Fruit fly (Drosophila melanogaster) whole organism, embryonic: ENCODE measurements around the gene RpL32.

ENCODE experiments used
- Bgb ChIP-seq: fragments of 200-800 bp; sonication (Bioruptor generic); IDR thresholded peaks from 2 replicates; pipeline ENCODE4 v1.3.6; 2022; ENCODE audit warnings: missing biosample characterization, missing genetic modification characterization; ENCODE audit not compliant: partially characterized antibody
- CG13296 ChIP-seq: fragments of 200-800 bp; sonication (Bioruptor generic); optimal IDR thresholded peaks from 3 replicates; lab custom pipeline; 2018; ENCODE audit warnings: missing biosample characterization, mild to moderate bottlenecking, missing genetic modification characterization
- CG16813 ChIP-seq: fragments of 200-800 bp; sonication (Bioruptor generic); IDR thresholded peaks from 3 replicates; pipeline ENCODE4 v1.3.6; 2022; ENCODE audit warnings: missing biosample characterization, missing genetic modification characterization; ENCODE audit not compliant: partially characterized antibody
- CG17186 ChIP-seq: fragments of 200-800 bp; sonication (Bioruptor generic); optimal IDR thresholded peaks from 3 replicates; lab custom pipeline; 2017; ENCODE audit warnings: missing biosample characterization, missing genetic modification reagents, missing genetic modification characterization
- CG2678 ChIP-seq: fragments of 200-800 bp; sonication (Bioruptor generic); optimal IDR thresholded peaks from 3 replicates; lab custom pipeline; 2019; ENCODE audit warnings: missing biosample characterization, mild to moderate bottlenecking, missing genetic modification characterization, moderate library complexity
- CG31365 ChIP-seq: fragments of 200-800 bp; sonication (Bioruptor generic); optimal IDR thresholded peaks from 2 replicates; lab custom pipeline; 2018; ENCODE audit warnings: missing biosample characterization, mild to moderate bottlenecking, missing genetic modification characterization
- CG31388 ChIP-seq: fragments of 200-800 bp; sonication (Bioruptor generic); optimal IDR thresholded peaks from 2 replicates; lab custom pipeline; 2016; ENCODE audit warnings: missing biosample characterization, missing genetic modification characterization
- CG34224 ChIP-seq: fragments of 200-800 bp; sonication (Bioruptor generic); IDR thresholded peaks from 3 replicates; pipeline ENCODE4 v1.3.6; 2022; ENCODE audit warnings: missing biosample characterization, missing genetic modification characterization; ENCODE audit not compliant: partially characterized antibody
- CG8359 ChIP-seq: fragments of 200-800 bp; sonication (Bioruptor generic); optimal IDR thresholded peaks from 2 replicates; lab custom pipeline; 2017; ENCODE audit warnings: missing biosample characterization, mild to moderate bottlenecking, missing genetic modification characterization, borderline replicate concordance
- CG9437 ChIP-seq: fragments of 200-800 bp; sonication (Bioruptor generic); optimal IDR thresholded peaks from 2 replicates; lab custom pipeline; 2018; ENCODE audit warnings: missing biosample characterization, mild to moderate bottlenecking, missing genetic modification characterization
- Camta ChIP-seq: fragments of 200-800 bp; sonication (Bioruptor generic); optimal IDR thresholded peaks from 2 replicates; lab custom pipeline; 2016; ENCODE audit warnings: missing biosample characterization, missing genetic modification characterization
- Doc3 ChIP-seq: fragments of 200-800 bp; sonication (Bioruptor generic); IDR thresholded peaks from 3 replicates; pipeline ENCODE4 v1.3.6; 2022; ENCODE audit warnings: missing biosample characterization, missing genetic modification characterization; ENCODE audit not compliant: partially characterized antibody
- Dp ChIP-seq: fragments of 200-800 bp; sonication (Bioruptor generic); optimal IDR thresholded peaks from 2 replicates; lab custom pipeline; 2018; ENCODE audit warnings: missing biosample characterization, mild to moderate bottlenecking, missing genetic modification characterization, moderate library complexity
- Dref ChIP-seq: fragments of 200-800 bp; sonication (Bioruptor generic); IDR thresholded peaks from 2 replicates; pipeline ENCODE4 v1.3.6; 2022; ENCODE audit warnings: missing biosample characterization, missing genetic modification characterization
- E2f2 ChIP-seq: fragments of 200-800 bp; sonication (Bioruptor generic); IDR thresholded peaks from 2 replicates; pipeline ENCODE4 v1.3.6; 2022; ENCODE audit warnings: missing biosample characterization, missing genetic modification characterization
- Ets97D ChIP-seq: fragments of 200-800 bp; sonication (Bioruptor generic); optimal IDR thresholded peaks from 3 replicates; lab custom pipeline; 2016; ENCODE audit warnings: missing biosample characterization, missing genetic modification characterization
- HLH4C ChIP-seq: fragments of 200-800 bp; sonication (Bioruptor generic); IDR thresholded peaks from 3 replicates; pipeline ENCODE4 v1.3.6; 2022; ENCODE audit warnings: missing biosample characterization, missing genetic modification characterization; ENCODE audit not compliant: partially characterized antibody
- MBD-R2 ChIP-seq: fragments of 200-800 bp; sonication (Bioruptor generic); IDR thresholded peaks from 2 replicates; pipeline ENCODE4 v1.3.6; 2022; ENCODE audit warnings: missing biosample characterization, missing genetic modification characterization
- MESR4 ChIP-seq: fragments of 200-800 bp; sonication (Bioruptor generic); optimal IDR thresholded peaks from 2 replicates; lab custom pipeline; 2018; ENCODE audit warnings: missing biosample characterization, mild to moderate bottlenecking, missing genetic modification characterization, moderate library complexity
- Max ChIP-seq: fragments of 200-800 bp; sonication (Bioruptor generic); optimal IDR thresholded peaks from 2 replicates; lab custom pipeline; 2016; ENCODE audit warnings: missing biosample characterization, mild to moderate bottlenecking, missing genetic modification characterization
- Myb ChIP-seq: fragments of 200-800 bp; sonication (Bioruptor generic); optimal IDR thresholded peaks from 2 replicates; lab custom pipeline; 2016; ENCODE audit warnings: missing biosample characterization, missing genetic modification characterization
- Sin3A ChIP-seq: fragments of >200 bp; optimal IDR thresholded peaks from 2 replicates; lab custom pipeline; 2018
- Sry-δ ChIP-seq: fragments of 200-800 bp; sonication (Bioruptor generic); optimal IDR thresholded peaks from 2 replicates; lab custom pipeline; 2016; ENCODE audit warnings: missing biosample characterization, missing genetic modification characterization
- abd-A ChIP-seq: fragments of 200-800 bp; sonication (Bioruptor generic); optimal IDR thresholded peaks from 3 replicates; lab custom pipeline; 2019; ENCODE audit warnings: missing biosample characterization, mild to moderate bottlenecking, missing genetic modification characterization, moderate library complexity
- bab2 ChIP-seq: fragments of 200-800 bp; sonication (Bioruptor generic); optimal IDR thresholded peaks from 2 replicates; lab custom pipeline; 2016; ENCODE audit warnings: missing biosample characterization, missing genetic modification characterization
- bbx ChIP-seq: fragments of 200-800 bp; sonication (Bioruptor generic); IDR thresholded peaks from 2 replicates; pipeline ENCODE4 v1.3.6; 2022; ENCODE audit warnings: missing biosample characterization, missing genetic modification characterization; ENCODE audit not compliant: partially characterized antibody
- chinmo ChIP-seq: fragments of 200-800 bp; sonication (Bioruptor generic); IDR thresholded peaks from 4 replicates; pipeline ENCODE4 v1.3.6; 2022; ENCODE audit warnings: missing biosample characterization, missing genetic modification characterization; ENCODE audit not compliant: partially characterized antibody
- ci ChIP-seq: fragments of 200-800 bp; sonication (Bioruptor generic); IDR thresholded peaks from 3 replicates; pipeline ENCODE4 v1.3.6; 2022; ENCODE audit warnings: missing biosample characterization, missing genetic modification characterization
- gcm ChIP-seq: fragments of 200-800 bp; sonication (Bioruptor generic); optimal IDR thresholded peaks from 2 replicates; lab custom pipeline; 2019; ENCODE audit warnings: missing biosample characterization, mild to moderate bottlenecking, missing genetic modification characterization, moderate library complexity
- gfzf ChIP-seq: fragments of 200-800 bp; sonication (Bioruptor generic); optimal IDR thresholded peaks from 2 replicates; lab custom pipeline; 2016; ENCODE audit warnings: missing biosample characterization, mild to moderate bottlenecking, missing genetic modification characterization, moderate library complexity
- gt ChIP-seq: fragments of 200-800 bp; sonication (Bioruptor generic); IDR thresholded peaks from 2 replicates; pipeline ENCODE4 v1.3.6; 2022; ENCODE audit warnings: missing biosample characterization, missing genetic modification characterization
- jumu ChIP-seq: fragments of 200-800 bp; sonication (Bioruptor generic); optimal IDR thresholded peaks from 3 replicates; lab custom pipeline; 2016; ENCODE audit warnings: missing biosample characterization, missing genetic modification characterization
- knrl ChIP-seq: fragments of 200-800 bp; sonication (Bioruptor generic); IDR thresholded peaks from 3 replicates; pipeline ENCODE4 v1.3.6; 2022; ENCODE audit warnings: missing biosample characterization, missing genetic modification characterization; ENCODE audit not compliant: partially characterized antibody
- p53 ChIP-seq: fragments of 200-800 bp; sonication (Bioruptor generic); optimal IDR thresholded peaks from 2 replicates; lab custom pipeline; 2016; ENCODE audit warnings: missing biosample characterization, missing genetic modification characterization
- ranshi ChIP-seq: fragments of 200-800 bp; sonication (Bioruptor generic); IDR thresholded peaks from 2 replicates; pipeline ENCODE4 v1.3.6; 2022; ENCODE audit warnings: missing biosample characterization, missing genetic modification characterization
- run ChIP-seq: fragments of 200-800 bp; sonication (Bioruptor generic); optimal IDR thresholded peaks from 3 replicates; lab custom pipeline; 2018; ENCODE audit warnings: missing biosample characterization, mild to moderate bottlenecking, missing genetic modification characterization
- sna ChIP-seq: fragments of 200-800 bp; sonication (Bioruptor generic); IDR thresholded peaks from 2 replicates; pipeline ENCODE4 v1.3.6; 2022; ENCODE audit warnings: missing biosample characterization, missing genetic modification characterization; ENCODE audit not compliant: partially characterized antibody
- so ChIP-seq: fragments of 200-800 bp; sonication (Bioruptor generic); IDR thresholded peaks from 3 replicates; pipeline ENCODE4 v1.3.6; 2022; ENCODE audit warnings: missing biosample characterization, missing genetic modification characterization
- stwl ChIP-seq: fragments of 200-800 bp; sonication (Bioruptor generic); optimal IDR thresholded peaks from 3 replicates; lab custom pipeline; 2018; ENCODE audit warnings: missing biosample characterization, mild to moderate bottlenecking, missing genetic modification characterization, moderate library complexity
- trem ChIP-seq: fragments of 200-800 bp; optimal IDR thresholded peaks from 3 replicates; lab custom pipeline; 2019; ENCODE audit warnings: missing biosample characterization, mild to moderate bottlenecking, missing genetic modification characterization, moderate library complexity
- vvl ChIP-seq: fragments of 200-800 bp; sonication (Bioruptor generic); IDR thresholded peaks from 2 replicates; pipeline ENCODE4 v1.3.6; 2022; ENCODE audit warnings: missing biosample characterization, missing genetic modification characterization
- zf30C ChIP-seq: fragments of 200-800 bp; sonication (Bioruptor generic); optimal IDR thresholded peaks from 3 replicates; lab custom pipeline; 2018; ENCODE audit warnings: missing biosample characterization, mild to moderate bottlenecking, missing genetic modification characterization

RpL32 gene

DNA sequence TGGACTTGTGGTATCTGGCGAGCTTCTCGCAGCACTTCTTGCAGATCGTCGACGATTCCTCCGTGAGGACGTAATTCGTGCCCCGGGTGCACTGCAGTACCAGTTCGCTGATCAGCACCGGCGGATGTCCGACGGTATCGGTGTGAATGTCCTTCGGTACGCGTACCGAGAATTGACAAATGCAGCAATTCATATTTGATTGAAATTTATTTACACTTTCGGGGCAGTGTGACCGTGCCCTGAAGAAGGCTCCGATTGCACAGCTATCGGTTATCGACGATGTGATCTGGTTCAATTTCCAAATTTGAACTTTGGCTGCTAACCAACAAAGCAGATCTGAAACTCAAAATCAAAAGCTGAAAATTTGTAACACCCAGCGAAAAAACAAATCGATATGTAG lies 9.4 kb downstream of the RpL32 start, which contains the start of gene ZIPIC (continued):
- TF ChIP-seq gfzf (peak; percentile 50), Dp (peak; percentile 80), ci (GFP tag; lab: Robert Waterston, UW) (0 out of 3 replicates have a peak, but pooled peaks have one; percentile 6), p53 (no peak), bbx (GFP tag; lab: Robert Waterston, UW) (peak; percentile 52), Bgb (GFP tag; lab: Robert Waterston, UW) (peak; percentile 46), Ets97D (GFP tag; lab: Kevin White, UChicago) (peak; percentile 8), Max (GFP tag; lab: Kevin White, UChicago) (no peak), abd-A (tag; lab: Kevin White, UChicago) (no peak), gt (GFP tag; lab: Robert Waterston, UW) (no peak), E2f2 (peak; percentile 87), ranshi (GFP tag; lab: Robert Waterston, UW) (no peak), bab2 (no peak), trem (tag; lab: Kevin White, UChicago) (peak; percentile 49), CG13296 (GFP tag; lab: Kevin White, UChicago) (no peak), MESR4 (GFP tag; lab: Kevin White, UChicago) (peak; percentile 75), Sry-δ (GFP tag; lab: Kevin White, UChicago) (peak; percentile 61), Sin3A (peak; percentile 56), CG16813 (GFP tag; lab: Robert Waterston, UW) (peak; percentile 56; the same call in 2 of the 3 replicates), CG31365 (tag; lab: Kevin White, UChicago) (no peak), knrl (GFP tag; lab: Robert Waterston, UW) (peak; percentile 36; the same call in 1 of the 3 replicates), CG31388 (GFP tag; lab: Kevin White, UChicago) (no peak), Dref (GFP tag; lab: Robert Waterston, UW) (peak; percentile 80), MBD-R2 (GFP tag; lab: Robert Waterston, UW) (peak; percentile 94), Doc3 (GFP tag; lab: Robert Waterston, UW) (no peak; the same call in 2 of the 3 replicates), so (no peak), CG17186 (GFP tag; lab: Kevin White, UChicago) (peak; percentile 23), zf30C (GFP tag; lab: Kevin White, UChicago) (no peak), CG34224 (GFP tag; lab: Robert Waterston, UW) (peak; percentile 69), jumu (GFP tag; lab: Kevin White, UChicago) (no peak), CG2678 (tag; lab: Kevin White, UChicago) (no peak), CG9437 (GFP tag; lab: Kevin White, UChicago) (no peak), chinmo (peak; percentile 44; the same call in 1 of the 4 replicates), HLH4C (GFP tag; lab: Robert Waterston, UW) (peak; percentile 74), stwl (tag; lab: Kevin White, UChicago) (peak; percentile 65), sna (GFP tag; lab: Robert Waterston, UW) (peak; percentile 61; the same call in 1 of the 2 replicates), vvl (no peak), CG8359 (no peak), Myb (GFP tag; lab: Kevin White, UChicago) (peak; percentile 84)

DNA sequence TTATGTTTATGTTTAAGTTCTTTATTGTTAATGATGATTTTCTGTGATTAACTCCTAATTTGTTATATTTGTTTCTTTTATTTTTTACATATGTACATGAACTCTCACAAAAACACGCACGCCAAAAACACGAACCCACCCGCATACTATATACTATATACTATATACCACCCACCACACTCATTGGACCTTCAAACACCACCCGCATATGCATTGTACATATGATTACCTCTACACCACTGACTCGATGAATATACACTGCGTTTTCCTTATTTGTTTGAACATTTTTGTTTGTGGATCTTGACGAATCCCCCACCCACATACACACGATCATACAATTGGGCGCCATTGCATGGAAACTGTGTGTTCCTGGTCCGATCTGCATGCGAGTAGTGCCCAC lies 13.7 kb downstream of the RpL32 start:
- TF ChIP-seq gcm (GFP tag; lab: Kevin White, UChicago) (peak; percentile 92), run (tag; lab: Kevin White, UChicago) (no peak), Camta (GFP tag; lab: Kevin White, UChicago) (no peak)
